Fruit fly (Drosophila melanogaster): ENCODE results near the gene Nhe3.
A peak's percentile ranks its signal among the peaks of the same experiment; 100 is the strongest.

Nhe3 gene

dm6 chr2L:6647103-6647711, 37.0 kb downstream of the Nhe3 start (continued):
- TF ChIP-seq CG31224 (GFP tag; IDR thresholded peaks at IDR 0.05), result peak; percentile 92
- no peak for TF ChIP-seq unc-4 (GFP tag; IDR thresholded peaks at IDR 0.05; ENCODE audit: partially characterized antibody)
- TF ChIP-seq CG10274 (GFP tag; optimal IDR thresholded peaks at IDR 0.05), result peak; percentile 91
- peak; percentile 96 for TF ChIP-seq sob (GFP tag; IDR thresholded peaks at IDR 0.05)
- TF ChIP-seq gsb (GFP tag; IDR thresholded peaks at IDR 0.05), result peak; percentile 94
- TF ChIP-seq Nf-YB (GFP tag; optimal IDR thresholded peaks at IDR 0.05), result peak; percentile 90
- TF ChIP-seq Vsx1 (GFP tag; optimal IDR thresholded peaks at IDR 0.05), result peak; percentile 97
- peak; percentile 94 for TF ChIP-seq Ets97D (GFP tag; optimal IDR thresholded peaks at IDR 0.05)
- peak; percentile 99 for TF ChIP-seq CG1529 (GFP tag; optimal IDR thresholded peaks at IDR 0.05)
- peak; percentile 96 for TF ChIP-seq vfl (GFP tag; optimal IDR thresholded peaks at IDR 0.05)
- TF ChIP-seq CG13894 (tag; optimal IDR thresholded peaks at IDR 0.05), result peak; percentile 90
- TF ChIP-seq Doc2 (GFP tag; IDR thresholded peaks at IDR 0.05), result no peak; the same call in 1 of the 2 replicates
- peak; percentile 98 for TF ChIP-seq maf-S (GFP tag; optimal IDR thresholded peaks at IDR 0.05)
- no peak for TF ChIP-seq yki (optimal IDR thresholded peaks at IDR 0.05)
- peak; percentile 24; the same call in 1 of the 3 replicates for TF ChIP-seq CG7963 (GFP tag; IDR thresholded peaks at IDR 0.05; ENCODE audit: partially characterized antibody)
- TF ChIP-seq Sox102F (GFP tag; optimal IDR thresholded peaks at IDR 0.05), result peak; percentile 99
- peak; percentile 99 for TF ChIP-seq CG17359 (tag; optimal IDR thresholded peaks at IDR 0.05)
- peak; percentile 99 for TF ChIP-seq CG2712 (tag; optimal IDR thresholded peaks at IDR 0.05)
- TF ChIP-seq PHDP (tag; optimal IDR thresholded peaks at IDR 0.05), result peak; percentile 99
- peak; percentile 95 for TF ChIP-seq Dbx (GFP tag; IDR thresholded peaks at IDR 0.05)
- TF ChIP-seq Blimp-1 (GFP tag; optimal IDR thresholded peaks at IDR 0.05), result peak; percentile 98
- TF ChIP-seq vnd (GFP tag; IDR thresholded peaks at IDR 0.05; ENCODE audit: partially characterized antibody), result 0 out of 3 replicates have a peak, but pooled peaks have one; percentile 36
- peak; percentile 98 to 99 for TF ChIP-seq chif (GFP tag; optimal IDR thresholded peaks at IDR 0.05)
- no peak for TF ChIP-seq CG1832 (GFP tag; optimal IDR thresholded peaks at IDR 0.05)
- peak; percentile 60; the same call in 2 of the 3 replicates for TF ChIP-seq HLH4C (GFP tag; IDR thresholded peaks at IDR 0.05; ENCODE audit: partially characterized antibody)
- TF ChIP-seq sna (GFP tag; IDR thresholded peaks at IDR 0.05; ENCODE audit: partially characterized antibody), result peak; percentile 59; the same call in 1 of the 2 replicates
- TF ChIP-seq sd (tag; optimal IDR thresholded peaks at IDR 0.05), result peak; percentile 95
- peak; percentile 95 for TF ChIP-seq twi (tag; optimal IDR thresholded peaks at IDR 0.05)
- peak; percentile 98 for TF ChIP-seq Atf-2 (GFP tag; optimal IDR thresholded peaks at IDR 0.05)
- peak; percentile 98 for TF ChIP-seq CG7786 (GFP tag; optimal IDR thresholded peaks at IDR 0.05)
- TF ChIP-seq Hr39 (optimal IDR thresholded peaks at IDR 0.05), result no peak
- peak; percentile 93 for TF ChIP-seq CG17186 (GFP tag; optimal IDR thresholded peaks at IDR 0.05)
- peak; percentile 96 for TF ChIP-seq wor (GFP tag; IDR thresholded peaks at IDR 0.05)
- peak; percentile 98 for TF ChIP-seq CG5953 (GFP tag; IDR thresholded peaks at IDR 0.05)
- TF ChIP-seq CG6765 (GFP tag; optimal IDR thresholded peaks at IDR 0.05), result peak; percentile 97
- no peak for TF ChIP-seq fru (optimal IDR thresholded peaks at IDR 0.05)
- peak; percentile 98 for TF ChIP-seq ranshi (GFP tag; IDR thresholded peaks at IDR 0.05)
- peak; percentile 98 for TF ChIP-seq CG6813 (GFP tag; optimal IDR thresholded peaks at IDR 0.05)
- peak; percentile 98 for TF ChIP-seq NC2α (GFP tag; optimal IDR thresholded peaks at IDR 0.05)
- TF ChIP-seq exex (tag; optimal IDR thresholded peaks at IDR 0.05), result peak; percentile 89
- peak; percentile 97 for TF ChIP-seq dmrt11E (tag; optimal IDR thresholded peaks at IDR 0.05)
- peak; percentile 98 for TF ChIP-seq CG18476 (GFP tag; optimal IDR thresholded peaks at IDR 0.05)
- peak; percentile 98 for TF ChIP-seq CG11504 (tag; optimal IDR thresholded peaks at IDR 0.05)
- TF ChIP-seq ash1 (GFP tag; optimal IDR thresholded peaks at IDR 0.05), result peak; percentile 79
- peak; percentile 98 for TF ChIP-seq CG4282 (GFP tag; optimal IDR thresholded peaks at IDR 0.05)
- TF ChIP-seq seq (GFP tag; IDR thresholded peaks at IDR 0.05), result peak; percentile 98
- no peak for TF ChIP-seq zf30C (GFP tag; optimal IDR thresholded peaks at IDR 0.05)
- TF ChIP-seq az2 (GFP tag; optimal IDR thresholded peaks at IDR 0.05), result peak; percentile 99
- TF ChIP-seq CG13775 (GFP tag; optimal IDR thresholded peaks at IDR 0.05), result peak; percentile 96
- TF ChIP-seq Rfx (GFP tag; IDR thresholded peaks at IDR 0.05), result peak; percentile 97
